Fruit fly (Drosophila melanogaster): ENCODE data around the gene Ltn1.
A peak's percentile ranks its signal among the peaks of the same experiment; 100 is the strongest.

Gene Ltn1

dm6 chr3L:19525736-19526135 is 26.4 kb downstream of the Ltn1 start:
- TF ChIP-seq CG17801 (GFP tag; optimal IDR thresholded peaks at IDR 0.05; ENCODE audit: partially characterized antibody), result no peak

DNA sequence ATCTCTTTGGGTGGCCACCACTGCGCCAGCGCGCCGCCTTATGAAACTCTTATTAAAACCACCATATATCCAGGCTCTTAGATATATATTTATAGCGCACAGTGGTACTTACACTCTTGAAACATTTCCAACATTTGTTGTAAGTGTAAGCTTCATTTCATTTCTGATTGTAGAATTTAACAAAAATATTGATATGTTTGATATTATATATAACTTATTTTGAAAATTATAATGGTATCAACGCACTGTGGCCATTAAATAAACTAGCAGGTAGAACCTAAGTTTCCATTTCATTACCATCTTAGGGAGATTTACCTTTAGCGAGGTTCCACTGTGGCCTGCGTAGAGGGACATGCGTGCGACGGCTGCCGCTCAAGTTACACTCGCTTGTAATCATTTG is 27.4 kb downstream of the Ltn1 start:
- no peak for TF ChIP-seq CG17801 (GFP tag; optimal IDR thresholded peaks at IDR 0.05; ENCODE audit: partially characterized antibody)

DNA sequence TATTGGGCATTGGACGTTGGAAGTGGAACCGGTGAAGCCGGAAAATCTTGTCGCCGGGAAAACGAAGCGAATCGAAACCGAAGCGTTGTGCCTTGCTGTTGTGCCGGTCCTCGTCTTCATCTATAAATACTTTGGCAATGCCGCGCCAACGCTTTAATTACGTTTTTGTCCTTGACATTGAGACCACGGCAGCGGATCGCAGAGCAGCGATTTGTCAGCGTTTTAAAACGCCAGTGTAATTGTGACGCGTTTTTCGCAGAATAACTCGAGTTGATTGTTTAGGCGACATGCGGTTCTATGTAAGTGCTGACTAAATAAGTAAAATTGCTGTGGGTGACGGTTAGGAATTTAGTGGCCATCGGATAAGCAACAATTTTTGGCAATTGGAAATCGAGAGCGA is 31.0 kb downstream of the Ltn1 start:
- no peak for TF ChIP-seq CG17801 (GFP tag; optimal IDR thresholded peaks at IDR 0.05; ENCODE audit: partially characterized antibody)

- TF ChIP-seq CG17801 (GFP tag; optimal IDR thresholded peaks at IDR 0.05; ENCODE audit: partially characterized antibody), result no peak
Observed at dm6 chr3L:19520645-19521044, 31.4 kb downstream of the Ltn1 start, which contains the start of gene Cpr76Bc. Cpr76Bc (plus strand) TSS chr3L:19520945.

DNA sequence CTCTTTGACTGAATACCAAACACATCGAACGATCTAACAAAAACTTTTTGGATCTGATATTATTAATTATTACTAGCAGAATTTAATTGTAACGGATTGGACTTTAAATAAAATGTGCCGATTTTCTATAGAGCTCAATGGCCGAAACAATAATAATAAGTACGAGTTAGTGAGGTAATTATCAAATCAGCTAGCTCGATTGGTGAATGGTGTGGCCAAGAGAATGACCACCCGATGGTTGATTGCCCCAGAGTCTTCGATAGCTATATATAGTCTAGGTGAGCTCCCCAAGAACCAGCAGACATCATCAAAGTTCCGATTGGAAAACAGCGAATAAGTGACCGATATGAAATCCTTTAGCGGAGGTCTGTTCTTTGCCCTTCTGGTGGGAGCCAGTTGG is 32.7 kb downstream of the Ltn1 start, which contains the start of gene Cpr76Bb:
TSS of gene Cpr76Bb (plus strand) at position 301 of the 400 bp plus-strand sequence.
- TF ChIP-seq CG17801 (GFP tag; optimal IDR thresholded peaks at IDR 0.05; ENCODE audit: partially characterized antibody), result no peak

DNA sequence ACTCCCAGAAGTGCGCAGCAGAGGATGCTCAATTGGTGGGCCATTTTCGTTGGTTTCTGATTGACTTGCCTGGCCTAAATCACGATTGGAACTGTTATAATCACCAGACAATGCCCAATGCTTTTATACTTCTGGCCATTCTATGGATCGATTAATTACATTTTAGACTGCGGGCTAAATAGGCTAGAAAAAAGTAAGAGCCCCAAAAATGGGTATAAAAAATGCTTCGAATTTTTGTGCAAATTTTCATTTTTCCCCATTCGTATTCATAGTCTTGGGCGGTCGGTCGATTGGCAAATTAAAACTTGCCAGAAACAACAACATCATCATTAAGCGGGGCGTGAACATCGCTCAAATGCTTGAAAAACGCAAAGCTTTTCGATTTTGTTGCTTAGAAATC is 33.9 kb downstream of the Ltn1 start, which contains the start of gene Cpr76Ba:
TSS of gene Cpr76Ba (minus strand) at position 101 of the 400 bp plus-strand sequence.
- TF ChIP-seq CG17801 (GFP tag; optimal IDR thresholded peaks at IDR 0.05; ENCODE audit: partially characterized antibody), result no peak

DNA sequence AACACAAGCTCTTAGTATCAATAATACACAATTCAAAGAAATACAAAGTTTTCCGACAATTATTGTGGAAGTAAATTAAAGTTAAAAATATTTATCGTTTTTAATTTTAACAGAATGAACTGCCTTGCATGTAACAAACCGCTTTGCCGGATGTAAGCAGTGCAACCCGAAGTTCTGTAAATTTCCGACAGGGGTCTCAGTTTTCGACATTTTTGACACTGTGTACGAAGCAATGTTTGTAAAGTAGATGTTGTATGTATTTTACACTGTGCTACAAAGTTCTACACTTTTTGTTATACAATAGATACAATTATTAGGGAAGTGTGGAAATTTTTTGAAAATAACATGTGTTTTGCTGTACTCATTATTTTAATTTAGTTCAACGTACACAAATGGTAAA is 35.5 kb downstream of the Ltn1 start:
- TF ChIP-seq CG17801 (GFP tag; optimal IDR thresholded peaks at IDR 0.05; ENCODE audit: partially characterized antibody), result no peak

dm6 chr3L:19512672-19513071 is 39.4 kb downstream of the Ltn1 start:
- no peak for TF ChIP-seq CG17801 (GFP tag; optimal IDR thresholded peaks at IDR 0.05; ENCODE audit: partially characterized antibody)

dm6 chr3L:19504719-19505118 is 47.4 kb downstream of the Ltn1 start:
- TF ChIP-seq CG17801 (GFP tag; optimal IDR thresholded peaks at IDR 0.05; ENCODE audit: partially characterized antibody), result no peak

DNA sequence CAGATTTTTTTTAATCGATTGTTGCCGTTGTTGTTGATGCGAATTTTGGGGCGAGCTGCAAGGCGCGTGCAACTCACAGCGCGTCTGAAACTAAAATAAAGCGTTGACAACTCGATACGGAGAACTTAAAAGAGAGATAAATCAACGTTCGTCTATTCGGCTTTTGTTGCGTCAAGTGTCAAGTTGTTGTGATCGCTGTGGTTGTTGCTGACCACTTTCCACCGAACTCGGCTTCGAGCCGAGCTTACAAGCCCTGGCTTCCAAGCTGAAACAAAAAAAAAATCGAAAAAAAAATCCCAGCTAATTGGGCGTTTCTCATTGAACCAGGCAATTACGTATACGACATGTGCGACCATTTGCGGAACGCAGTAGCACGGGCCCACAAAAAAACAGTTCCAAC is 48.3 kb downstream of the Ltn1 start, which contains the start of gene CG9452:
TSS of gene CG9452 (minus strand) at position 101 of the 400 bp plus-strand sequence.
- no peak for TF ChIP-seq CG17801 (GFP tag; optimal IDR thresholded peaks at IDR 0.05; ENCODE audit: partially characterized antibody)

DNA sequence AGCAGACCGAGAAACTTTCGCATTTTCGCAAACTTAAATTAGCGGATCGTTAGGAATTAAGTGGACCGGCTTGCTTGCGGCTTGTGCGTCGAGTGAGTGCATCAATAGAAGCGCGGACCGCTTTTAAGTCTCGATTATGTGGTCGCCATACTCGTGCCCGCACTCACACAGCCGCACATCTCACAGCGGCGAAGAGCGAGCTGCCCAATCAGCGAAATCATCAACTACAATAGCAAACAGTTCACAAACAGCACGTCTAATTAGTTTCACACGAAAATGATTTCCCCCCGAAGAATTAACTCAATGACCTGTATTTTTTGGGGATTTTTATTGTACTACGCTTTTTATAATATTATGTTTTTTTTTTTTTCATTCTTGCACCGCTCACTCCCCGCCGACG is 51.4 kb downstream of the Ltn1 start, which contains the start of gene CG9451:
TSS of gene CG9451 (minus strand) at position 101 of the 400 bp plus-strand sequence.
- TF ChIP-seq CG17801 (GFP tag; optimal IDR thresholded peaks at IDR 0.05; ENCODE audit: partially characterized antibody), result no peak

- no peak for TF ChIP-seq CG17801 (GFP tag; optimal IDR thresholded peaks at IDR 0.05; ENCODE audit: partially characterized antibody)
Observed at dm6 chr3L:19499334-19499733, 52.8 kb downstream of the Ltn1 start.

- no peak for TF ChIP-seq CG17801 (GFP tag; optimal IDR thresholded peaks at IDR 0.05; ENCODE audit: partially characterized antibody)
Observed at dm6 chr3L:19497623-19498022, 54.5 kb downstream of the Ltn1 start, which contains the start of gene CG9449. CG9449 (minus strand) TSS chr3L:19497723.

- no peak for TF ChIP-seq CG17801 (GFP tag; optimal IDR thresholded peaks at IDR 0.05; ENCODE audit: partially characterized antibody)
Observed at dm6 chr3L:19497135-19497534, 55.0 kb downstream of the Ltn1 start.

dm6 chr3L:19496600-19496999 is 55.5 kb downstream of the Ltn1 start:
- no peak for TF ChIP-seq CG17801 (GFP tag; optimal IDR thresholded peaks at IDR 0.05; ENCODE audit: partially characterized antibody)

DNA sequence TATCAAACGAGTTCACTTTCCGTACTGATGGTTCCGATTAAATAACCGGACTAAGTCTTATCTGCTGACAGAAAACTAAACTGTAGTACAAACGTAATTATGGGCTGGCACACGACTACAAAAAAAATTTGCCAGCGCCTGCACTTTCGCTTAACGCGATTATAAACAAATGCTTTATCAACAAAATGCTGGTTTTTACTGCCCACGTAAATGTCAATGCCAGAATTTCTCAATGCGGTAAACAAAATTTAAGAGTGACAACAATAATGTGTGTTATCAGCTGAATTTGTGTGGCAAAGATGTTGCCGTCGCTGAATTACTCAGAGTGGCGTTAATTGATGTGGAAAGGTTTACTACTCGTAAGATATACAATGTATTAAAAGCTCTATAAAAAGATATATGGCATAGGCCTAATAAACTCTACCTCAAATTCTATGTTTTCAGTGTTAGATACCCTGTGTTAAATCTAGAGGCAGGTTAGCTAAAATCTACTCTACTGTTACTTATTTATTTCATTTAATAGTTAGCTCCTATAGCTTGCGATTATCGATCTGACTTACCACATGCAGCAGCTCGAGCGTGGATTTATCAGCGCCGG is 56.0 kb downstream of the Ltn1 start:
- TF ChIP-seq CG17801 (GFP tag; optimal IDR thresholded peaks at IDR 0.05; ENCODE audit: partially characterized antibody), result peak; percentile 43

DNA sequence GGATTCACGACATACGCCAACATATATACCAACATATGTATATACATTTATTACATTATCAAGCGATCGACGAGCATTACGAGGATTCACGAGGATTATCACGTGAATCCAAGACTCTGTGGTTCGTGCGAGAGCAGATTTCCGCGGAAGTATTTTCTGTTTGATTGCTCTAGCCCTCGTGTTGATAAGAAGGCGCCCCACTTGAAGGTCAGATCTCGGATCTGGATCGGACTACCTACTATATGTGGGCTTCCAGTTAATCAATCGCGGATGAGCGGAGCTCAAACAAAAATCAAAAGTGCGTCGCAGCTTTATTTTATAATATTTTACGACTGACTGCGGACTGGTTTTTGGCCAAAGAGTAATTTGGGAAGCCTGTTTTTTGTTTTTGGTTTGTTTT is 57.1 kb downstream of the Ltn1 start:
- TF ChIP-seq CG17801 (GFP tag; optimal IDR thresholded peaks at IDR 0.05; ENCODE audit: partially characterized antibody), result no peak
